Fruit fly (Drosophila melanogaster) whole organism, embryonic: ENCODE measurements around the gene Rchy1.

Source experiments
- Antp ChIP-seq: fragments of 200-800 bp; sonication (Bioruptor generic); optimal IDR thresholded peaks from 3 replicates; lab custom pipeline; 2016; ENCODE audit warnings: missing biosample characterization, missing genetic modification characterization
- BEAF-32 ChIP-seq: fragments of 200-800 bp; sonication (Bioruptor generic); optimal IDR thresholded peaks from 3 replicates; lab custom pipeline; 2017; ENCODE audit warnings: missing biosample characterization, missing genetic modification characterization, mild to moderate bottlenecking, moderate library complexity, missing genetic modification reagents
- CG11560 ChIP-seq: fragments of 200-800 bp; sonication (Bioruptor generic); IDR thresholded peaks from 3 replicates; pipeline ENCODE4 v1.3.6; 2022; ENCODE audit warnings: missing biosample characterization, missing genetic modification characterization
- CG13287 ChIP-seq: fragments of 200-800 bp; sonication (Bioruptor generic); IDR thresholded peaks from 2 replicates; pipeline ENCODE4 v1.3.6; 2022; ENCODE audit warnings: missing biosample characterization, missing genetic modification characterization; ENCODE audit not compliant: partially characterized antibody
- CG13424 ChIP-seq: fragments of 200-800 bp; sonication (Bioruptor generic); optimal IDR thresholded peaks from 2 replicates; lab custom pipeline; 2019; ENCODE audit warnings: missing biosample characterization, mild to moderate bottlenecking, missing genetic modification characterization, moderate library complexity
- CG14860 ChIP-seq: fragments of 200-800 bp; sonication (Bioruptor generic); IDR thresholded peaks from 3 replicates; pipeline ENCODE4 v1.3.6; 2022; ENCODE audit warnings: missing biosample characterization, missing genetic modification characterization; ENCODE audit not compliant: partially characterized antibody
- CG15073 ChIP-seq: fragments of 200-800 bp; sonication (Bioruptor generic); optimal IDR thresholded peaks from 2 replicates; lab custom pipeline; 2016; ENCODE audit warnings: missing biosample characterization, missing genetic modification characterization
- CG17802 ChIP-seq: fragments of 200-800 bp; sonication (Bioruptor generic); optimal IDR thresholded peaks from 2 replicates; lab custom pipeline; 2018; ENCODE audit warnings: missing biosample characterization, mild to moderate bottlenecking, missing genetic modification characterization, moderate library complexity
- CG17829 ChIP-seq: fragments of 200-800 bp; optimal IDR thresholded peaks from 2 replicates; lab custom pipeline; 2019; ENCODE audit warnings: missing biosample characterization, mild to moderate bottlenecking, missing genetic modification characterization, moderate library complexity
- CG17912 ChIP-seq: fragments of 200-800 bp; sonication (Bioruptor generic); optimal IDR thresholded peaks from 2 replicates; lab custom pipeline; 2018; ENCODE audit warnings: missing biosample characterization, mild to moderate bottlenecking, missing genetic modification characterization
- CG18619 ChIP-seq: fragments of 200-800 bp; sonication (Bioruptor generic); optimal IDR thresholded peaks from 3 replicates; lab custom pipeline; 2017; ENCODE audit warnings: missing biosample characterization, mild to moderate bottlenecking, missing genetic modification characterization
- CG2129 ChIP-seq: fragments of 200-800 bp; sonication (Bioruptor generic); IDR thresholded peaks from 2 replicates; pipeline ENCODE4 v1.3.6; 2022; ENCODE audit warnings: missing biosample characterization, missing genetic modification characterization; ENCODE audit not compliant: partially characterized antibody
- CG2202 ChIP-seq: fragments of 200-800 bp; sonication (Bioruptor generic); optimal IDR thresholded peaks from 2 replicates; lab custom pipeline; 2018; ENCODE audit warnings: missing biosample characterization, mild to moderate bottlenecking, missing genetic modification characterization
- CG2678 ChIP-seq: fragments of 200-800 bp; sonication (Bioruptor generic); optimal IDR thresholded peaks from 3 replicates; lab custom pipeline; 2019; ENCODE audit warnings: missing biosample characterization, mild to moderate bottlenecking, missing genetic modification characterization, moderate library complexity
- CG30431 ChIP-seq: fragments of 200-800 bp; sonication (Bioruptor generic); optimal IDR thresholded peaks from 2 replicates; lab custom pipeline; 2017; ENCODE audit warnings: missing biosample characterization, missing genetic modification characterization
- CG3065 ChIP-seq: fragments of 200-800 bp; sonication (Bioruptor generic); optimal IDR thresholded peaks from 2 replicates; lab custom pipeline; 2016; ENCODE audit warnings: missing biosample characterization, missing genetic modification characterization
- CG33557 ChIP-seq: fragments of 200-800 bp; sonication (Bioruptor generic); optimal IDR thresholded peaks from 2 replicates; lab custom pipeline; 2019; ENCODE audit warnings: missing biosample characterization, mild to moderate bottlenecking, missing genetic modification characterization, moderate library complexity
- CG3726 ChIP-seq: fragments of 200-800 bp; sonication (Bioruptor generic); IDR thresholded peaks from 3 replicates; pipeline ENCODE4, ENCODE4 v1.3.6; 2022; ENCODE audit warnings: missing biosample characterization, missing genetic modification characterization
- CG4820 ChIP-seq: fragments of 200-800 bp; sonication (Bioruptor generic); optimal IDR thresholded peaks from 3 replicates; lab custom pipeline; 2016; ENCODE audit warnings: missing biosample characterization, missing genetic modification characterization
- CG5953 ChIP-seq: fragments of 200-800 bp; sonication (Bioruptor generic); IDR thresholded peaks from 2 replicates; pipeline ENCODE4 v1.3.6; 2022; ENCODE audit warnings: missing biosample characterization, missing genetic modification characterization
- CG6683 ChIP-seq: fragments of 200-800 bp; sonication (Bioruptor generic); optimal IDR thresholded peaks from 2 replicates; lab custom pipeline; 2017; ENCODE audit warnings: missing biosample characterization, mild to moderate bottlenecking, missing genetic modification characterization, missing genetic modification reagents
- CG7839 ChIP-seq: fragments of 200-800 bp; sonication (Bioruptor generic); optimal IDR thresholded peaks from 3 replicates; lab custom pipeline; 2018; ENCODE audit warnings: missing biosample characterization, mild to moderate bottlenecking, missing genetic modification characterization, moderate library complexity
- CG7987 ChIP-seq: fragments of 200-800 bp; sonication (Bioruptor generic); optimal IDR thresholded peaks from 2 replicates; lab custom pipeline; 2018; ENCODE audit warnings: missing biosample characterization, mild to moderate bottlenecking, missing genetic modification characterization, moderate library complexity
- CTCF ChIP-seq: fragments of 200-800 bp; sonication (Bioruptor generic); optimal IDR thresholded peaks from 2 replicates; lab custom pipeline; 2017; ENCODE audit warnings: missing biosample characterization, mild to moderate bottlenecking, missing genetic modification characterization, moderate library complexity
- Dref ChIP-seq: fragments of 200-800 bp; sonication (Bioruptor generic); IDR thresholded peaks from 2 replicates; pipeline ENCODE4 v1.3.6; 2022; ENCODE audit warnings: missing biosample characterization, missing genetic modification characterization
- E2f1 ChIP-seq: fragments of 200-800 bp; sonication (Bioruptor generic); IDR thresholded peaks from 2 replicates; pipeline ENCODE4 v1.3.6; 2022; ENCODE audit warnings: missing biosample characterization, missing genetic modification characterization
- E2f2 ChIP-seq: fragments of 200-800 bp; sonication (Bioruptor generic); IDR thresholded peaks from 2 replicates; pipeline ENCODE4 v1.3.6; 2022; ENCODE audit warnings: missing biosample characterization, missing genetic modification characterization
- Ets97D ChIP-seq: fragments of 200-800 bp; sonication (Bioruptor generic); optimal IDR thresholded peaks from 3 replicates; lab custom pipeline; 2016; ENCODE audit warnings: missing biosample characterization, missing genetic modification characterization
- HLH4C ChIP-seq: fragments of 200-800 bp; sonication (Bioruptor generic); IDR thresholded peaks from 3 replicates; pipeline ENCODE4 v1.3.6; 2022; ENCODE audit warnings: missing biosample characterization, missing genetic modification characterization; ENCODE audit not compliant: partially characterized antibody
- HLHmδ ChIP-seq: fragments of 200-800 bp; sonication (Bioruptor generic); optimal IDR thresholded peaks from 2 replicates; lab custom pipeline; 2018; ENCODE audit warnings: missing biosample characterization, mild to moderate bottlenecking, missing genetic modification characterization, moderate library complexity
- Hmr ChIP-seq: fragments of 200-800 bp; sonication (Bioruptor generic); optimal IDR thresholded peaks from 3 replicates; lab custom pipeline; 2017; ENCODE audit warnings: mild to moderate bottlenecking, missing biosample characterization, missing genetic modification reagents, missing genetic modification characterization
- Hmx ChIP-seq: fragments of 200-800 bp; sonication (Bioruptor generic); optimal IDR thresholded peaks from 2 replicates; lab custom pipeline; 2016; ENCODE audit warnings: missing biosample characterization, missing genetic modification characterization
- Hr78 ChIP-seq, 2 experiments: fragments of 200-800 bp in 1 of 2; fragments of >200 bp in 1 of 2; sonication (Bioruptor generic) in 1 of 2; optimal IDR thresholded peaks; 2 replicates each; lab custom pipeline; 2017 to 2019; ENCODE audit warnings: missing biosample characterization in 2 of 2, missing genetic modification characterization in 2 of 2, mild to moderate bottlenecking in 1 of 2, moderate library complexity in 1 of 2
- Lpt ChIP-seq: fragments of >200 bp; optimal IDR thresholded peaks from 2 replicates; lab custom pipeline; 2018; ENCODE audit warnings: missing biosample characterization, missing genetic modification characterization
- Meics ChIP-seq: fragments of 200-800 bp; sonication (Bioruptor generic); optimal IDR thresholded peaks from 2 replicates; lab custom pipeline; 2017; ENCODE audit warnings: missing biosample characterization, mild to moderate bottlenecking, missing genetic modification characterization
- Opbp ChIP-seq: fragments of 200-800 bp; sonication (Bioruptor generic); IDR thresholded peaks from 3 replicates; pipeline ENCODE4 v1.3.6; 2022; ENCODE audit warnings: missing biosample characterization, missing genetic modification characterization; ENCODE audit not compliant: partially characterized antibody
- Sox100B ChIP-seq: fragments of 200-800 bp; sonication (Bioruptor generic); optimal IDR thresholded peaks from 3 replicates; lab custom pipeline; 2018; ENCODE audit warnings: missing biosample characterization, mild to moderate bottlenecking, missing genetic modification characterization
- Spps ChIP-seq: fragments of 200-800 bp; sonication (Bioruptor generic); optimal IDR thresholded peaks from 2 replicates; lab custom pipeline; 2018; ENCODE audit warnings: missing biosample characterization, mild to moderate bottlenecking, missing genetic modification characterization
- ap ChIP-seq: fragments of 200-800 bp; sonication (Bioruptor generic); IDR thresholded peaks from 2 replicates; pipeline ENCODE4 v1.3.6; 2022; ENCODE audit warnings: missing biosample characterization, missing genetic modification characterization
- fd3F ChIP-seq: fragments of 200-800 bp; sonication (Bioruptor generic); optimal IDR thresholded peaks from 2 replicates; lab custom pipeline; 2018; ENCODE audit warnings: missing biosample characterization, mild to moderate bottlenecking, missing genetic modification characterization, moderate library complexity
- fd64A ChIP-seq: fragments of 200-800 bp; sonication (Bioruptor generic); optimal IDR thresholded peaks from 3 replicates; lab custom pipeline; 2018; ENCODE audit warnings: missing biosample characterization, mild to moderate bottlenecking, missing genetic modification characterization
- gro ChIP-seq: fragments of 200-800 bp; sonication (Bioruptor generic); optimal IDR thresholded peaks from 2 replicates; lab custom pipeline; 2016; ENCODE audit warnings: missing biosample characterization, missing genetic modification characterization
- hb ChIP-seq: fragments of 200-800 bp; sonication (Bioruptor generic); IDR thresholded peaks from 3 replicates; pipeline ENCODE4 v1.3.6; 2022; ENCODE audit warnings: missing biosample characterization, missing genetic modification characterization; ENCODE audit not compliant: partially characterized antibody
- lmd ChIP-seq: fragments of 200-800 bp; sonication (Bioruptor generic); IDR thresholded peaks from 2 replicates; pipeline ENCODE4 v1.3.6; 2022; ENCODE audit warnings: missing biosample characterization, missing genetic modification characterization
- nom ChIP-seq: fragments of 200-800 bp; sonication (Bioruptor generic); optimal IDR thresholded peaks from 2 replicates; lab custom pipeline; 2017; ENCODE audit warnings: missing biosample characterization, missing genetic modification characterization, mild to moderate bottlenecking, moderate library complexity, missing genetic modification reagents
- psq ChIP-seq: fragments of 200-800 bp; sonication (Bioruptor generic); optimal IDR thresholded peaks from 2 replicates; lab custom pipeline; 2017; ENCODE audit warnings: missing biosample characterization, missing genetic modification characterization
- run ChIP-seq: fragments of 200-800 bp; sonication (Bioruptor generic); optimal IDR thresholded peaks from 3 replicates; lab custom pipeline; 2018; ENCODE audit warnings: missing biosample characterization, mild to moderate bottlenecking, missing genetic modification characterization
- ssp ChIP-seq: fragments of 200-800 bp; sonication (Bioruptor generic); IDR thresholded peaks from 2 replicates; pipeline ENCODE4 v1.3.6; 2022; ENCODE audit warnings: missing biosample characterization, missing genetic modification characterization
- tin ChIP-seq: fragments of 200-800 bp; sonication (Bioruptor generic); optimal IDR thresholded peaks from 3 replicates; lab custom pipeline; 2016; ENCODE audit warnings: missing biosample characterization, missing genetic modification characterization
- unpg ChIP-seq: fragments of 200-800 bp; sonication (Bioruptor generic); optimal IDR thresholded peaks from 3 replicates; lab custom pipeline; 2018; ENCODE audit warnings: missing biosample characterization, mild to moderate bottlenecking, missing genetic modification characterization, moderate library complexity
- vnd ChIP-seq: fragments of 200-800 bp; sonication (Bioruptor generic); IDR thresholded peaks from 3 replicates; pipeline ENCODE4 v1.3.6; 2022; ENCODE audit warnings: missing biosample characterization, missing genetic modification characterization; ENCODE audit not compliant: partially characterized antibody

Rchy1 gene

DNA sequence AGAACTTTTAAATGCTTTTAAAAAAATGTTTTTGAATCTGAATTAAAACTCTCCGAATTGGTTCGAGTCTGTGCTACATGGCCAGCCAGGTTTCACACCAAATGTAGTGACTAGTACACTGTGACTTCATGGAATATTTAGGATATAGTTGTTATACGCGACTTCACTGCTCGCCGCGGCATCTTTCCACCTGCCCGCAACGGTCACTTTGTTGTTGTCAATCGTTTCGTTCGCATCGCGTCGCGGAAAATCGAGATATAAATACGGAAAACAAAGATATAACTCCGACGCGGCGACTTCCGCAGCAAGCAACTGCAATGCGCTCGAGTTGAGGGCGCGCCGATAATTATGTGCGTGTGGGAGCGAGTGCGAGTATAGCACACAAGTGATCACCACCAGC is 33.0 kb upstream of the Rchy1 start, which contains the start of gene CG31637 (continued):
- TF ChIP-seq CG17912 (peak; percentile 4), CG7839 (tag; lab: Kevin White, UChicago) (peak; percentile 12), CG13424 (tag; lab: Kevin White, UChicago) (no peak), CG4820 (GFP tag; lab: Kevin White, UChicago) (no peak), CG30431 (no peak), lmd (no peak), fd64A (GFP tag; lab: Kevin White, UChicago) (no peak), ssp (GFP tag; lab: Robert Waterston, UW) (no peak), run (no peak), Sox100B (no peak), BEAF-32 (GFP tag; lab: Kevin White, UChicago) (peak; percentile 46), HLH4C (GFP tag; lab: Robert Waterston, UW) (no peak), CG3726 (GFP tag; lab: Robert Waterston, UW) (no peak), Hmx (no peak), CG13287 (GFP tag; lab: Robert Waterston, UW) (peak; percentile 64), nom (GFP tag; lab: Kevin White, UChicago) (peak; percentile 54), CG2202 (tag; lab: Kevin White, UChicago) (no peak), Meics (GFP tag; lab: Kevin White, UChicago) (no peak), CG7987 (GFP tag; lab: Kevin White, UChicago) (peak; percentile 12), CG2678 (tag; lab: Kevin White, UChicago) (peak; percentile 2), HLHmδ (GFP tag; lab: Kevin White, UChicago) (peak; percentile 39), CG17829 (tag; lab: Kevin White, UChicago) (peak; percentile 74), CG33557 (GFP tag; lab: Kevin White, UChicago) (no peak), Antp (GFP tag; lab: Kevin White, UChicago) (no peak), Spps (tag; lab: Kevin White, UChicago) (no peak), Hmr (peak; percentile 61), ap (GFP tag; lab: Robert Waterston, UW) (no peak), Hr78 (GFP tag; optimal IDR thresholded peaks at IDR 0.05; lab: Kevin White, UChicago) (no peak), CG2129 (GFP tag; lab: Robert Waterston, UW) (no peak), CG3065 (no peak), CTCF (GFP tag; lab: Kevin White, UChicago) (peak; percentile 63), CG5953 (GFP tag; lab: Robert Waterston, UW) (0 out of 2 replicates have a peak, but pooled peaks have one; percentile 49), Dref (GFP tag; lab: Robert Waterston, UW) (peak; percentile 44), tin (GFP tag; lab: Kevin White, UChicago) (peak; percentile 16), Ets97D (GFP tag; lab: Kevin White, UChicago) (peak; percentile 81), psq (GFP tag; lab: Kevin White, UChicago) (no peak), E2f1 (GFP tag; lab: Robert Waterston, UW) (no peak), Lpt (GFP tag; lab: Kevin White, UChicago) (no peak), CG15073 (GFP tag; lab: Kevin White, UChicago) (no peak), CG17802 (tag; lab: Kevin White, UChicago) (no peak), CG6683 (no peak), gro (peak; percentile 63), fd3F (GFP tag; lab: Kevin White, UChicago) (no peak), hb (no peak), unpg (no peak), CG18619 (GFP tag; lab: Kevin White, UChicago) (no peak), CG11560 (tag; lab: Robert Waterston, UW) (no peak), CG14860 (GFP tag; lab: Robert Waterston, UW) (no peak), Opbp (GFP tag; lab: Robert Waterston, UW) (peak; percentile 52; the same call in 1 of the 3 replicates), vnd (GFP tag; lab: Robert Waterston, UW) (no peak), E2f2 (GFP tag; lab: Robert Waterston, UW) (peak; percentile 70)
